Worm (Caenorhabditis elegans) whole organism, young adult: ENCODE measurements around the gene spe-39.

Experiments
- B0261.1 ChIP-seq: sonication (generic microtip); optimal IDR thresholded peaks from 2 replicates; lab custom pipeline; 2016; ENCODE audit warnings: mild to moderate bottlenecking, missing genetic modification characterization, moderate library complexity, missing compliant biosample characterization
- B0336.3 ChIP-seq: fragments of 200-800 bp; sonication (Bioruptor generic); IDR thresholded peaks from 2 replicates; pipeline ENCODE4 v1.3.6; 2022; ENCODE audit warnings: missing genetic modification characterization, missing compliant biosample characterization
- D2030.7 ChIP-seq: fragments of 200-800 bp; sonication (Bioruptor generic); IDR thresholded peaks from 2 replicates; pipeline ENCODE4 v1.3.6; 2022; ENCODE audit warnings: missing genetic modification reagents, missing genetic modification characterization, missing compliant biosample characterization
- F33H1.4 ChIP-seq: fragments of 200-800 bp; sonication (Bioruptor generic); IDR thresholded peaks from 2 replicates; pipeline ENCODE4 v1.3.6; 2022; ENCODE audit warnings: missing genetic modification reagents, missing genetic modification characterization, missing compliant biosample characterization
- F39B2.1 ChIP-seq: fragments of 200-800 bp; sonication (Bioruptor generic); IDR thresholded peaks from 2 replicates; pipeline ENCODE4 v1.3.6; 2022; ENCODE audit warnings: missing genetic modification reagents, missing genetic modification characterization, missing compliant biosample characterization
- F49E8.2 ChIP-seq: sonication (generic microtip); optimal IDR thresholded peaks from 3 replicates; lab custom pipeline; 2017; ENCODE audit warnings: missing genetic modification characterization, mild to moderate bottlenecking, missing compliant biosample characterization, antibody characterized with exemption, moderate library complexity; ENCODE audit not compliant: insufficient read depth
- F52B5.7 ChIP-seq: sonication (generic microtip); optimal IDR thresholded peaks from 2 replicates; lab custom pipeline; 2016; ENCODE audit warnings: mild to moderate bottlenecking, missing genetic modification characterization, missing compliant biosample characterization
- K11D2.4 ChIP-seq: fragments of 200-800 bp; sonication (Bioruptor generic); IDR thresholded peaks from 2 replicates; pipeline ENCODE4 v1.3.6; 2022; ENCODE audit warnings: missing genetic modification reagents, missing genetic modification characterization, missing compliant biosample characterization
- T26A5.8 ChIP-seq: sonication (generic microtip); optimal IDR thresholded peaks from 2 replicates; lab custom pipeline; 2016; ENCODE audit warnings: missing genetic modification characterization, missing compliant biosample characterization
- Y56A3A.18 ChIP-seq: fragments of 200-800 bp; sonication (Bioruptor generic); IDR thresholded peaks from 2 replicates; pipeline ENCODE4 v1.3.6; 2022; ENCODE audit warnings: missing genetic modification reagents, missing genetic modification characterization, missing compliant biosample characterization
- Y67H2A.10 ChIP-seq: fragments of 200-800 bp; sonication (Bioruptor generic); conservative IDR thresholded peaks from 2 replicates; pipeline ENCODE4 v1.3.6; 2022; ENCODE audit warnings: missing genetic modification reagents, missing genetic modification characterization, missing compliant biosample characterization
- Y79H2A.3 ChIP-seq: fragments of 200-800 bp; sonication (Bioruptor generic); conservative IDR thresholded peaks from 2 replicates; pipeline ENCODE4 v1.3.6; 2022; ENCODE audit warnings: missing genetic modification reagents, missing genetic modification characterization, missing compliant biosample characterization
- athp-1 ChIP-seq: sonication (generic microtip); optimal IDR thresholded peaks from 2 replicates; lab custom pipeline; 2017; ENCODE audit warnings: mild to moderate bottlenecking, missing genetic modification characterization, missing compliant biosample characterization
- attf-3 ChIP-seq: fragments of 200-800 bp; sonication (Bioruptor generic); conservative IDR thresholded peaks from 2 replicates; pipeline ENCODE4 v1.3.6; 2022; ENCODE audit warnings: missing genetic modification reagents, missing genetic modification characterization, missing compliant biosample characterization
- attf-6 ChIP-seq: fragments of 200-800 bp; sonication (Bioruptor generic); IDR thresholded peaks from 2 replicates; pipeline ENCODE4 v1.3.6; 2022; ENCODE audit warnings: missing genetic modification reagents, missing genetic modification characterization, missing compliant biosample characterization
- cebp-2 ChIP-seq: fragments of 200-800 bp; sonication (Bioruptor generic); IDR thresholded peaks from 2 replicates; pipeline ENCODE4 v1.3.6; 2022; ENCODE audit warnings: missing genetic modification characterization, missing compliant biosample characterization
- ceh-100 ChIP-seq: fragments of 200-800 bp; sonication (Bioruptor generic); IDR thresholded peaks from 2 replicates; pipeline ENCODE4 v1.3.6; 2022; ENCODE audit warnings: missing genetic modification reagents, missing genetic modification characterization, missing compliant biosample characterization
- ceh-79 ChIP-seq: sonication (generic microtip); optimal IDR thresholded peaks from 2 replicates; lab custom pipeline; 2017; ENCODE audit warnings: mild to moderate bottlenecking, missing genetic modification characterization, missing compliant biosample characterization
- ceh-91 ChIP-seq: fragments of 200-800 bp; sonication (Bioruptor generic); IDR thresholded peaks from 2 replicates; pipeline ENCODE4 v1.3.6; 2022; ENCODE audit warnings: missing genetic modification reagents, missing genetic modification characterization, missing compliant biosample characterization
- egl-18 ChIP-seq: fragments of 200-800 bp; sonication (Bioruptor generic); IDR thresholded peaks from 2 replicates; pipeline ENCODE4 v1.3.6; 2022; ENCODE audit warnings: missing genetic modification reagents, missing genetic modification characterization, missing compliant biosample characterization
- him-1 ChIP-seq: sonication (generic microtip); optimal IDR thresholded peaks from 2 replicates; lab custom pipeline; 2016; ENCODE audit warnings: missing genotype, missing genetic modification reagents, missing genetic modification characterization, missing compliant biosample characterization
- hlh-12 ChIP-seq: sonication (generic microtip); optimal IDR thresholded peaks from 2 replicates; lab custom pipeline; 2016; ENCODE audit warnings: missing genetic modification characterization, missing compliant biosample characterization
- hlh-26 ChIP-seq: fragments of 200-800 bp; sonication (Bioruptor generic); conservative IDR thresholded peaks from 2 replicates; pipeline ENCODE4 v1.3.6; 2022; ENCODE audit warnings: missing genetic modification reagents, missing genetic modification characterization, missing compliant biosample characterization
- hmg-20 ChIP-seq: fragments of 200-800 bp; sonication (Bioruptor generic); IDR thresholded peaks from 2 replicates; pipeline ENCODE4 v1.3.6; 2022; ENCODE audit warnings: missing genetic modification reagents, missing genetic modification characterization, missing compliant biosample characterization
- lsl-1 ChIP-seq: fragments of 200-800 bp; sonication (Bioruptor generic); optimal IDR thresholded peaks from 2 replicates; lab custom pipeline; 2018; ENCODE audit warnings: mild to moderate bottlenecking, missing genetic modification characterization, moderate library complexity, missing compliant biosample characterization
- madf-8 ChIP-seq: fragments of 200-800 bp; sonication (Bioruptor generic); conservative IDR thresholded peaks from 2 replicates; pipeline ENCODE4 v1.3.6; 2022; ENCODE audit warnings: missing genetic modification reagents, missing genetic modification characterization, missing compliant biosample characterization
- nfya-2 ChIP-seq: fragments of 200-800 bp; sonication (Bioruptor generic); IDR thresholded peaks from 2 replicates; pipeline ENCODE4 v1.3.6; 2022; ENCODE audit warnings: missing genetic modification reagents, missing genetic modification characterization, missing compliant biosample characterization
- nfyb-1 ChIP-seq: fragments of 200-800 bp; sonication (Bioruptor generic); IDR thresholded peaks from 2 replicates; pipeline ENCODE4 v1.3.6; 2022; ENCODE audit warnings: missing genetic modification reagents, missing genetic modification characterization, missing compliant biosample characterization
- nhr-120 ChIP-seq: fragments of 200-800 bp; sonication (Bioruptor generic); IDR thresholded peaks from 2 replicates; pipeline ENCODE4 v1.3.6; 2022; ENCODE audit warnings: missing genetic modification characterization, missing compliant biosample characterization
- nhr-27 ChIP-seq: fragments of 200-800 bp; sonication (Bioruptor generic); optimal IDR thresholded peaks from 2 replicates; lab custom pipeline; 2018; ENCODE audit warnings: mild to moderate bottlenecking, missing genetic modification characterization, moderate library complexity, missing compliant biosample characterization
- repo-1 ChIP-seq: sonication (generic microtip); optimal IDR thresholded peaks from 2 replicates; lab custom pipeline; 2017; ENCODE audit warnings: mild to moderate bottlenecking, missing genetic modification characterization, missing compliant biosample characterization
- rpc-1 ChIP-seq, 2 experiments: fragments of 150-350 bp in 1 of 2; sonication (generic microtip) in 1 of 2; optimal IDR thresholded peaks; 2 replicates each; lab custom pipeline; 2014 to 2018; ENCODE audit warnings: missing biosample characterization in 1 of 2, missing genetic modification characterization in 1 of 2, missing genetic modification reagents in 1 of 2, missing genotype in 1 of 2
- sea-2 ChIP-seq: fragments of 200-800 bp; sonication (Bioruptor generic); IDR thresholded peaks from 2 replicates; pipeline ENCODE4 v1.3.6; 2022; ENCODE audit warnings: missing genetic modification characterization, missing compliant biosample characterization
- snpc-3.4 ChIP-seq: sonication (generic microtip); optimal IDR thresholded peaks from 2 replicates; lab custom pipeline; 2017; ENCODE audit warnings: missing genetic modification characterization, mild to moderate bottlenecking, missing compliant biosample characterization, antibody characterized with exemption, moderate library complexity, missing genotype, missing genetic modification reagents
- sptf-2 ChIP-seq: fragments of 200-800 bp; sonication (Bioruptor generic); optimal IDR thresholded peaks from 2 replicates; lab custom pipeline; 2018; ENCODE audit warnings: mild to moderate bottlenecking, missing genetic modification characterization, missing compliant biosample characterization
- tbp1 ChIP-seq: fragments of 200-800 bp; sonication (Bioruptor generic); optimal IDR thresholded peaks from 2 replicates; lab custom pipeline; 2018; ENCODE audit warnings: mild to moderate bottlenecking, missing genetic modification characterization, missing compliant biosample characterization
- unc-130 ChIP-seq: sonication (generic microtip); optimal IDR thresholded peaks from 2 replicates; lab custom pipeline; 2016; ENCODE audit warnings: missing genetic modification reagents, missing genetic modification characterization, missing compliant biosample characterization
- zfh-2 ChIP-seq: fragments of 200-800 bp; sonication (Bioruptor generic); conservative IDR thresholded peaks from 2 replicates; pipeline ENCODE4 v1.3.6; 2022; ENCODE audit warnings: missing genetic modification reagents, missing genetic modification characterization, missing compliant biosample characterization
- ztf-26 ChIP-seq: sonication (generic microtip); optimal IDR thresholded peaks from 2 replicates; lab custom pipeline; 2017; ENCODE audit warnings: missing genetic modification characterization, missing compliant biosample characterization

spe-39 gene

DNA sequence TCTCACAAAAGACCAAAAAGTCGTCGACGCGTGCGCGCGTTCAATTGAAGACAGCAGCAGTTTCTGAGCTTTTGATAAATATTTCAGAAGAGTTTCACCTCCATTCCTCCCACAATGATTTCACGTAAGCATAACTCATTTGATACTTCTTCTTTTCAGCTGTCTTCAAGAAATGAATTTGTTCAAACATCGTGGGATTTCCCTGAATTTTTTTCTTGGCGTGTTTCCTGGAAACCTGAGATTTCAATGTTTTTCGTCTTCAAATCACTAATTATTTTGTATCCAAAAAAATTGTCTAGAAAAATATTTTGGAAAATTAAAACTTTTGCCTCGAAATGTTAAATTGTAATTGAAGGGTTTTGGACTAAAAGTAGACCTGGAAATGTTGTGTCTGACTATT, 6.8 kb upstream of the spe-39 start:
- TF ChIP-seq Y67H2A.10 (GFP tag; lab: Robert Waterston, UW) (no peak), F33H1.4 (no peak), nhr-27 (tag; lab: Kevin White, UChicago) (no peak), nfya-2 (GFP tag; lab: Robert Waterston, UW) (no peak), athp-1 (no peak), zfh-2 (GFP tag; lab: Robert Waterston, UW) (no peak)

DNA sequence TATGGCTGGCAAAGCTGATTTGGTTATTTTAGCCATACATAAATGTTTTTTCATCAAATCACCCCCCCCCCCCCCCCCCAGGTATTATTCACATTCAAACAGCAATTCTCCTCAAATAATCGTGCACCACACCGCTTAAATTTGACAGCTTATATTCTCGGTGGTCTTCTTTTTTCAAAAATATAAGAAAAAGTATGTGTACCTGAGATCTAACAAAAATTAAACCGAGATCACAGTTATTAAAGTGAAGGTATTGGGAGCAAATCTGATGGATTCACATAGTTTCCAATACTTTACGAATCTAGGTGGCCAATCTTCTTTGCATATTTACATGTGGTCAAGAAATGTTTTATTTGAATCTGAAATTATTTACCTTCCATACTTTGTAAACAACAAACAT, 5.1 kb upstream of the spe-39 start, which contains the start of gene ZC404.15:
TSS of gene ZC404.15 (plus strand) at position 301 of the 400 bp plus-strand sequence.
- no peak for TF ChIP-seq nhr-120 (GFP tag; lab: Robert Waterston, UW)
- no peak for TF ChIP-seq rpc-1 (optimal IDR thresholded peaks at IDR 0.05; lab: Kevin White, UChicago)
- TF ChIP-seq rpc-1 (tag; optimal IDR thresholded peaks at IDR 0.05; lab: Kevin White, UChicago), result no peak
- no peak for TF ChIP-seq athp-1
- no peak for TF ChIP-seq sptf-2
- no peak for TF ChIP-seq T26A5.8 (tag; lab: Kevin White, UChicago)

DNA sequence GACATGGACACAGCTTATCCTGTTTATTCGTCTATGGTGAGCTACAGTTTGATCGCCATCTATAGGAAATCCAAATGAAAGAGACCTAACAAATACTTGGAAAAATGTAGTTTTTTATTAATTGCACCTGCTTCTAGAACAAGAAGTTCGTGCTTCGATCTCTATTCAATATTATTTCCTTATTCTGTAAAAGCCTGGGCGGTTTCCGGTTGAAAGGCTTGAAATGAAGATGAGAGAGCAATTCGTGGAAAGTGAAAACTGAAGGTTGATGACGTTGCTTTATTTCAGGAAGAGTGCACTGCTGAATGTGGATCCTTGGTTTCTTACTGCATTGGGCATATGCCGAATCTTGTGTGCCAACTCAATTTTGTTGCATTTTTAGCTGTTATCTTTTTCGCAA, 4.6 kb upstream of the spe-39 start:
- TF ChIP-seq ceh-100 (GFP tag; lab: Robert Waterston, UW), result no peak
- TF ChIP-seq ceh-79, result no peak
- TF ChIP-seq tbp1 (GFP tag; lab: Kevin White, UChicago), result no peak
- 0 out of 2 replicates have a peak, but pooled peaks have one; percentile 26 for TF ChIP-seq cebp-2 (GFP tag; lab: Robert Waterston, UW)
- TF ChIP-seq lsl-1, result no peak
- no peak for TF ChIP-seq nhr-27 (tag; lab: Kevin White, UChicago)
- no peak for TF ChIP-seq egl-18 (GFP tag; lab: Robert Waterston, UW)
- no peak for TF ChIP-seq D2030.7 (GFP tag; lab: Robert Waterston, UW)
- TF ChIP-seq snpc-3.4 (tag; lab: Kevin White, UChicago), result no peak

DNA sequence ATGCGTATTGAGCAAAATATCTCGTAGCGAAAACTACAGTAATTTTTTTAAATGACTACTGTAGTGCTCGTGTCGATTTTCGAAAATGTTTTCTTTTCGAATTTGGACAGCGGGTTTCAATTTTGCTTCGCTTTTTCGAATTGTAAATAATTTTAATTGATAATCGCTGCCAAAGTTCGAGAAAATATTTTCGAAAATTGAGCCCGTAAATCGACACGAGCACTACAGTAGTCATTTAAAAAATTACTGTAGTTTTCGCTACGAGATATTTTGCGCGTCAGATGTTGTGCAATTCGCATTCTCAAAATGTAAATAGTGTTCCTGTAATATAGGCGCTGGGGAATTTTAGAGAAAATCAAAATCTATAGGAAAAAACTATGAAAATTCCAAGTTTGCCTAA, 3.0 kb upstream of the spe-39 start:
- no peak for TF ChIP-seq F52B5.7 (tag; lab: Kevin White, UChicago)
- TF ChIP-seq hlh-12 (tag; lab: Kevin White, UChicago), result no peak
- no peak for TF ChIP-seq hlh-26 (GFP tag; lab: Robert Waterston, UW)
- TF ChIP-seq B0336.3 (GFP tag; lab: Robert Waterston, UW), result no peak
- peak; percentile 60 for TF ChIP-seq F33H1.4
- TF ChIP-seq ztf-26 (tag; lab: Kevin White, UChicago), result no peak
- no peak for TF ChIP-seq sea-2 (GFP tag; lab: Robert Waterston, UW)
- peak; percentile 81 for TF ChIP-seq lsl-1
- no peak for TF ChIP-seq athp-1
- TF ChIP-seq ceh-91 (GFP tag; lab: Robert Waterston, UW), result peak; percentile 50; the same call in 1 of the 2 replicates
- no peak for TF ChIP-seq Y56A3A.18
- no peak for TF ChIP-seq attf-3 (GFP tag; lab: Robert Waterston, UW)
- TF ChIP-seq unc-130, result no peak
- no peak for TF ChIP-seq Y79H2A.3 (GFP tag; lab: Robert Waterston, UW)
- TF ChIP-seq K11D2.4 (GFP tag; lab: Robert Waterston, UW), result no peak
- TF ChIP-seq B0261.1 (tag; lab: Kevin White, UChicago), result no peak
- no peak for TF ChIP-seq zfh-2 (GFP tag; lab: Robert Waterston, UW)
- TF ChIP-seq nfyb-1 (GFP tag; lab: Robert Waterston, UW), result no peak
- no peak for TF ChIP-seq repo-1 (tag; lab: Kevin White, UChicago)
- no peak for TF ChIP-seq madf-8 (GFP tag; lab: Robert Waterston, UW)
- TF ChIP-seq tbp1 (GFP tag; lab: Kevin White, UChicago), result no peak
- TF ChIP-seq F39B2.1 (GFP tag; lab: Robert Waterston, UW), result no peak
- no peak for TF ChIP-seq him-1
- TF ChIP-seq hmg-20 (GFP tag; lab: Robert Waterston, UW), result no peak
- TF ChIP-seq attf-6 (GFP tag; lab: Robert Waterston, UW), result no peak
- TF ChIP-seq F49E8.2, result no peak
